Worm (Caenorhabditis elegans): ENCODE results near the gene Y57G11C.30.
"Not testable (repeated sequence)": the region's sequence is repeated elsewhere in the genome, so short reads cannot be mapped to it uniquely, and the experiment has no call there.

DNA sequence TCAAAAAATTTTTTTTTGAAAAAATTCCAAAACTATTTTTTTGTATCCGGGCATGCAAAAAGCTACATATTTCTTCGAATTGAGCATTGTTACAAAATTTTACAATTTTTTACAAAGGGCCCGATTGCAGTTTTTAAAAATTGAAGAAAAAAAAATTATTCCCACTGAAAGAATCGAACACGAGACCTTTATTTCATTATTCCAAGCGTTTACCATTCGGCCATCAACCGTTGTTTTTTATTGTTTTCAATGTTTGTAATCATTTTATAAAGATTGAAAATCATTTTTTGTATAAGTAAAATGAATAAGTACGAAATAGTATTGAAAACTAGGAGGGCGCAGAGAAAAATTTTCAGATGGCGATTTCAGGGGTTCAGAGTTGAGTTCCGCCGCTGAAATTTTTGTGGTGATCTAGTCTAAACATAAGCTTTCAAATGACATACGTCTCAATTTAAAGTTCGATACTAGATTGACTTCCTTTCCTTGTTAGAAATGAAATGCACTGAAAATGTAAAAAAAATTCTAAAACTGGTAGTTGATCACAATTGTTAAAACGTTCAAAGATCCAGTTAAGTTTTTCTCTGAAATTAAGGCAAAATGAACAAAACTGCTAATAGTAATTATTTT is 27.4 kb upstream of the Y57G11C.30 start:
- not testable (repeated sequence) for TF ChIP-seq unc-62 (GFP tag; optimal IDR thresholded peaks at IDR 0.05); aptf-3 (GFP tag; IDR thresholded peaks at IDR 0.05); ama-1 (optimal IDR thresholded peaks at IDR 0.05); ama-1 (GFP tag; optimal IDR thresholded peaks at IDR 0.05); K11D2.4 (GFP tag; IDR thresholded peaks at IDR 0.05); ZK185.1 (tag; optimal IDR thresholded peaks at IDR 0.05; ENCODE audit: poor library complexity, severe bottlenecking); F57C9.4 (tag; optimal IDR thresholded peaks at IDR 0.05); Y67H2A.10 (GFP tag; conservative IDR thresholded peaks at IDR 0.05); snpc-4 (GFP tag; optimal IDR thresholded peaks at IDR 0.05); cebp-2 (GFP tag; IDR thresholded peaks at IDR 0.05)
- TF ChIP-seq snpc-4 (tag; optimal IDR thresholded peaks at IDR 0.05): peak in 2 of 4 experiments; percentile 9 to 84

Measured in whole organism, young adult.